Fruit fly (Drosophila melanogaster): Measurements from ENCODE around the gene CG13786.

DNA sequence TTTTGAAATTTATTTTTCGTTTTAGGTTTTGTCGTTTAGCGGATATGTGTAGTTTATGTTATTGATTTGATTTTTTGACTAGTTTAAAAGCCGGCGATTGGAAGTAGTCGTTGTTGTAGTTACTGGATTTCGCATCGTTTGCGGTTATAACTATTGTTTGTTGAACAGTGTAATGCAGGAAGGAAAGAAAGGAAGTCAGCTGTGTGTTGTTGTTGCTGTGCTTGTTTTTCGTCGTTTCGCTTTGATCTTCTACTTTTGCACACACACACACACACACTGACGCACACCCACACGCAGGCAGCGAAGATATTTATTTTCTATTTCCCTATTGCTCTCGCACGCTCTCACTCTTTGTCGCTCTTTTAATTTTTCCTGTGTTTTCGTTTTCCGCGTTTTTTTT, 33.6 kb downstream of the CG13786 start:
- TF ChIP-seq fd3F (GFP tag; optimal IDR thresholded peaks at IDR 0.05) (no peak), CG8290 (GFP tag; optimal IDR thresholded peaks at IDR 0.05) (no peak), CG8290 (tag; optimal IDR thresholded peaks at IDR 0.05) (no peak), Rx (GFP tag; IDR thresholded peaks at IDR 0.05) (no peak), bbx (GFP tag; IDR thresholded peaks at IDR 0.05; ENCODE audit: partially characterized antibody) (no peak), sna (GFP tag; IDR thresholded peaks at IDR 0.05; ENCODE audit: partially characterized antibody) (no peak), Jarid2 (GFP tag; optimal IDR thresholded peaks at IDR 0.05) (no peak), chm (GFP tag; IDR thresholded peaks at IDR 0.05) (no peak), cas (GFP tag; IDR thresholded peaks at IDR 0.05) (no peak), Ravus (GFP tag; IDR thresholded peaks at IDR 0.05) (no peak), eyg (GFP tag; optimal IDR thresholded peaks at IDR 0.05) (no peak), CG3847 (GFP tag; IDR thresholded peaks at IDR 0.05) (no peak), Hr51 (GFP tag; optimal IDR thresholded peaks at IDR 0.05) (no peak)
